Fruit fly (Drosophila melanogaster) whole organism, adult: ENCODE results near the gene CG34290.

Experiments
- CG12768 ChIP-seq: fragments of 200-800 bp; sonication (Bioruptor generic); optimal IDR thresholded peaks from 2 replicates; lab custom pipeline; 2017; ENCODE audit warnings: missing biosample characterization, missing genetic modification characterization, mild to moderate bottlenecking, moderate library complexity, missing genetic modification reagents
- CG14711 ChIP-seq: fragments of 200-800 bp; sonication (Bioruptor generic); optimal IDR thresholded peaks from 2 replicates; lab custom pipeline; 2018; ENCODE audit warnings: missing biosample characterization, mild to moderate bottlenecking, missing genetic modification characterization, moderate library complexity
- CG5204 ChIP-seq: fragments of 200-800 bp; sonication (Bioruptor generic); optimal IDR thresholded peaks from 2 replicates; lab custom pipeline; 2016; ENCODE audit warnings: missing biosample characterization, missing genetic modification characterization
- Clk ChIP-seq: fragments of 200-800 bp; sonication (Bioruptor generic); optimal IDR thresholded peaks from 2 replicates; lab custom pipeline; 2017; ENCODE audit warnings: missing biosample characterization, missing genetic modification characterization
- Crg-1 ChIP-seq: fragments of 200-800 bp; sonication (Bioruptor generic); optimal IDR thresholded peaks from 2 replicates; lab custom pipeline; 2016; ENCODE audit warnings: missing biosample characterization, missing genetic modification characterization
- cic ChIP-seq: fragments of 200-800 bp; sonication (Bioruptor generic); optimal IDR thresholded peaks from 2 replicates; lab custom pipeline; 2017; ENCODE audit warnings: missing biosample characterization, mild to moderate bottlenecking, missing genetic modification characterization, moderate library complexity
- cnc ChIP-seq, 2 experiments: fragments of >200 bp; optimal IDR thresholded peaks; 2 replicates each; lab custom pipeline; 2017
- kay ChIP-seq: fragments of 200-800 bp; sonication (Bioruptor generic); peaks from one replicate; lab custom pipeline; 2016; ENCODE audit warnings: missing biosample characterization, missing genetic modification characterization, borderline replicate concordance
- pad ChIP-seq: fragments of 200-800 bp; sonication (Bioruptor generic); optimal IDR thresholded peaks from 3 replicates; lab custom pipeline; 2017; ENCODE audit warnings: missing biosample characterization, missing genetic modification characterization, mild to moderate bottlenecking, moderate library complexity, missing genetic modification reagents
- tj ChIP-seq: fragments of 200-800 bp; sonication (Bioruptor generic); optimal IDR thresholded peaks from 3 replicates; lab custom pipeline; 2017; ENCODE audit warnings: missing biosample characterization, mild to moderate bottlenecking, missing genetic modification characterization, moderate library complexity

DNA sequence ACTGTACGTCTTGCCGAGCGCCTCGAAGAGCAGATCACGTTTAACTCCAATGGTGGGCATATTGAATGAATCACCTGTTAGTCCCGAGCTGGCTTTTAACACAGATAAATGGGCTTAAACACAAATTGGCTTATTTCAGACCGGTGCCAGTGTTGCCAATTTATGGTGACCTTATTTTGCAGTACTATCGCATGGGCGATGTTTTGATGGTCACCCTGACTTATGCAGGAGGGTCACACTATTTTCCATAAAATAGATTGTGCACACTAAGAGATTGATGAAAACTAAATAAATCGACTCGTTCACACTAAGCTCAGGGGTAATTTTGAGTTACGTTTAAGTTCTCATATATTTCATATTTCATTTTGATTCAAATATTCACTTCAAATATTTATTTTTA, 37.1 kb downstream of the CG34290 start, which contains the start of gene beta-PheRS:
- peak; percentile 50 for TF ChIP-seq Crg-1
- peak; percentile 40 for TF ChIP-seq cic (GFP tag; lab: Kevin White, UChicago)
- no peak for TF ChIP-seq cnc (optimal IDR thresholded peaks at IDR 0.05; lab: Kevin White, UChicago)
- TF ChIP-seq CG14711: peak; percentile 76
- TF ChIP-seq pad: peak; percentile 57
- peak; percentile 36 for TF ChIP-seq Clk (GFP tag; lab: Kevin White, UChicago)
- TF ChIP-seq CG12768 (GFP tag; lab: Kevin White, UChicago): peak; percentile 27
- TF ChIP-seq kay (GFP tag; lab: Kevin White, UChicago): no peak
- TF ChIP-seq tj: peak; percentile 35
- TF ChIP-seq CG5204 (GFP tag; lab: Kevin White, UChicago): no peak
